Worm (Caenorhabditis elegans) whole organism, late embryonic: ENCODE data around the gene Y32H12A.8.

Experiments
- C08G9.2 ChIP-seq: sonication (generic microtip); optimal IDR thresholded peaks from 2 replicates; lab custom pipeline; 2016; ENCODE audit warnings: mild to moderate bottlenecking, missing genetic modification characterization, moderate library complexity, missing compliant biosample characterization
- F13H6.1 ChIP-seq: sonication (generic microtip); optimal IDR thresholded peaks from 2 replicates; lab custom pipeline; 2016; ENCODE audit warnings: missing genetic modification characterization, missing compliant biosample characterization
- K02D7.2 ChIP-seq: sonication (generic microtip); optimal IDR thresholded peaks from 2 replicates; lab custom pipeline; 2017; ENCODE audit warnings: mild to moderate bottlenecking, missing genetic modification characterization, missing compliant biosample characterization
- ama-1 ChIP-seq: fragments of 150-350 bp; optimal IDR thresholded peaks from 2 replicates; lab custom pipeline; 2014
- ceh-14 ChIP-seq: sonication (generic microtip); optimal IDR thresholded peaks from 2 replicates; lab custom pipeline; 2016; ENCODE audit warnings: missing genotype, missing genetic modification characterization, missing compliant biosample characterization
- ceh-22 ChIP-seq: sonication (generic microtip); optimal IDR thresholded peaks from 2 replicates; lab custom pipeline; 2017; ENCODE audit warnings: missing biosample characterization, missing genetic modification characterization
- ceh-31 ChIP-seq: sonication (generic microtip); optimal IDR thresholded peaks from 2 replicates; lab custom pipeline; 2016; ENCODE audit warnings: missing genetic modification characterization, missing compliant biosample characterization
- che-1 ChIP-seq: sonication (generic microtip); optimal IDR thresholded peaks from 2 replicates; lab custom pipeline; 2016; ENCODE audit warnings: mild to moderate bottlenecking, missing genetic modification characterization, missing compliant biosample characterization
- dve-1 ChIP-seq: sonication (generic microtip); optimal IDR thresholded peaks from 2 replicates; lab custom pipeline; 2017; ENCODE audit warnings: antibody characterized with exemption, mild to moderate bottlenecking, missing genetic modification characterization, missing compliant biosample characterization
- ets-4 ChIP-seq: sonication (generic microtip); optimal IDR thresholded peaks from 2 replicates; lab custom pipeline; 2016; ENCODE audit warnings: missing genetic modification characterization, missing compliant biosample characterization
- eyg-1 ChIP-seq: sonication (generic microtip); optimal IDR thresholded peaks from 2 replicates; lab custom pipeline; 2016; ENCODE audit warnings: missing genotype, missing genetic modification characterization, missing compliant biosample characterization
- fkh-10 ChIP-seq: fragments of 150-350 bp; optimal IDR thresholded peaks from 2 replicates; lab custom pipeline; 2014; ENCODE audit warnings: missing biosample characterization, missing genetic modification reagents, missing genetic modification characterization
- gmeb-2 ChIP-seq: sonication (generic microtip); optimal IDR thresholded peaks from 2 replicates; lab custom pipeline; 2016; ENCODE audit warnings: missing genetic modification characterization, inconsistent platforms, missing compliant biosample characterization
- hlh-15 ChIP-seq: sonication (generic microtip); optimal IDR thresholded peaks from 2 replicates; lab custom pipeline; 2016; ENCODE audit warnings: missing genetic modification characterization, missing compliant biosample characterization
- hlh-8 ChIP-seq: sonication (generic microtip); optimal IDR thresholded peaks from 2 replicates; lab custom pipeline; 2016; ENCODE audit warnings: missing genotype, missing genetic modification characterization, missing compliant biosample characterization
- npax-4 ChIP-seq: sonication (generic microtip); optimal IDR thresholded peaks from 2 replicates; lab custom pipeline; 2016; ENCODE audit warnings: missing genetic modification characterization, missing compliant biosample characterization
- pag-3 ChIP-seq: sonication (generic microtip); optimal IDR thresholded peaks from 2 replicates; lab custom pipeline; 2016; ENCODE audit warnings: missing compliant biosample characterization, missing genetic modification characterization, borderline replicate concordance
- pha-2 ChIP-seq: sonication (generic microtip); optimal IDR thresholded peaks from 2 replicates; lab custom pipeline; 2017; ENCODE audit warnings: mild to moderate bottlenecking, missing genetic modification characterization, missing compliant biosample characterization
- pha-4 ChIP-seq: fragments of 150-350 bp; optimal IDR thresholded peaks from 2 replicates; lab custom pipeline; 2018; ENCODE audit warnings: missing biosample characterization, missing genetic modification reagents, missing genetic modification characterization
- sdc-2 ChIP-seq: sonication (generic microtip); optimal IDR thresholded peaks from 2 replicates; lab custom pipeline; 2016; ENCODE audit warnings: missing genotype, missing genetic modification characterization, missing compliant biosample characterization
- sox-2 ChIP-seq: fragments of 200-800 bp; sonication (Bioruptor generic); IDR thresholded peaks from 2 replicates; pipeline ENCODE4 v1.3.6; 2022; ENCODE audit warnings: missing genetic modification reagents, missing genetic modification characterization, missing compliant biosample characterization
- tbx-2 ChIP-seq: sonication (generic microtip); optimal IDR thresholded peaks from 2 replicates; lab custom pipeline; 2016; ENCODE audit warnings: missing genetic modification characterization, missing compliant biosample characterization
- ttx-3 ChIP-seq: sonication (generic microtip); optimal IDR thresholded peaks from 2 replicates; lab custom pipeline; 2016; ENCODE audit warnings: missing genetic modification reagents, missing genetic modification characterization, missing compliant biosample characterization
- unc-42 ChIP-seq: sonication (generic microtip); optimal IDR thresholded peaks from 2 replicates; lab custom pipeline; 2016; ENCODE audit warnings: missing genotype, missing genetic modification characterization, missing compliant biosample characterization

The Y32H12A.8 gene

DNA sequence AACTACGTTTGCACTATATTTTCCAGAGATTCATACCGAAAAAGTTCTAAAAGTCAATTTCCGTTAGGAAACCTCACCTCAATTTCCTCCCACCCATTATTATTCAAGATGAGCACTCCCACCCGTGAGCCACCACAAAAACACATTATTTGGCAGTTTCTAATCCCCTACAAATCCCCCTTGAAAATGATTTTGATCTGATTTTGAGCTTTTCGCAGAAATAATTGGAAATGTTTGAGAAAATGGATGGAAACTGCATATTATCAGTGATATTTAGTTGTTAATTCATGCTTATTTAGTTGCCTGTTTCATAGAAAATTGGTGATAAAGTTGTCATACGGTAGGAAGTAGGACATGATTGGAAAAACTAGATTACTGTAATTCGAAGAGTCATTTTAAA is 65.3 kb downstream of the Y32H12A.8 start:
- TF ChIP-seq sox-2 (GFP tag; lab: Robert Waterston, UW) (no peak), tbx-2 (tag; lab: Kevin White, UChicago) (no peak), pha-4 (tag; lab: Kevin White, UChicago) (no peak), che-1 (tag; lab: Kevin White, UChicago) (no peak), eyg-1 (tag; lab: Kevin White, UChicago) (no peak), npax-4 (tag; lab: Kevin White, UChicago) (no peak), pha-2 (tag; lab: Kevin White, UChicago) (no peak), ama-1 (lab: Kevin White, UChicago) (no peak), ets-4 (tag; lab: Kevin White, UChicago) (no peak), sdc-2 (tag; lab: Kevin White, UChicago) (no peak), pag-3 (tag; lab: Kevin White, UChicago) (no peak), hlh-15 (no peak), unc-42 (no peak), ceh-14 (no peak), F13H6.1 (tag; lab: Kevin White, UChicago) (no peak), dve-1 (tag; lab: Kevin White, UChicago) (no peak)

DNA sequence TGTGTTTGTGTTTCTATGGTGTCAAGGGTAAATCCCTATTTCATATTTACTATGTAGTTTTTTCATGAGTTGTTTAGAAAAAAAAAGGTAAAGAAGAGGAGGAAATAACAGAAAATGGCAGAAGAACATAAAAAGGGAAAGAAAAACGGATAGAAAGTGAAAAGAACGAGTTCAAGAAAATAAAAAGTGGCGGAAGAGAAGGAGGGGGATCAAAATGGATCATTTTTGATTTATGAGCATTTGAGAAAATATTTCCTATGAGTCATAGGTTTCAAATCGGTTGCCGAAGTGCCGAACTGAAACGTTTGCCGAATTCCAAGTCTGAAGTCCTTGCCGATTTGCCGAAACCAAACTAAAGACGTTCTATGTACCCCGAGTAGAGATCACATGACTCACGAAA is 67.0 kb downstream of the Y32H12A.8 start:
- TF ChIP-seq che-1 (tag; lab: Kevin White, UChicago) (no peak), ttx-3 (no peak), hlh-8 (no peak), ceh-22 (no peak), K02D7.2 (no peak), fkh-10 (no peak), npax-4 (tag; lab: Kevin White, UChicago) (no peak), gmeb-2 (tag; lab: Kevin White, UChicago) (no peak), ceh-31 (tag; lab: Kevin White, UChicago) (no peak), C08G9.2 (tag; lab: Kevin White, UChicago) (no peak), F13H6.1 (tag; lab: Kevin White, UChicago) (no peak)
